Fruit fly (Drosophila melanogaster): ENCODE data around the gene CG31140.

CG31140 gene

dm6 chr3R:24010637-24011214, 47.7 kb downstream of the CG31140 start (continued):
- no peak for TF ChIP-seq ara (GFP tag; IDR thresholded peaks at IDR 0.05)
- TF ChIP-seq B-H2 (GFP tag; optimal IDR thresholded peaks at IDR 0.05) = no peak
- TF ChIP-seq CG14965 (GFP tag; optimal IDR thresholded peaks at IDR 0.05; ENCODE audit: borderline replicate concordance) = no peak
- no peak for TF ChIP-seq Bteb2 (GFP tag; optimal IDR thresholded peaks at IDR 0.05)
- peak; percentile 48 for TF ChIP-seq nom (GFP tag; optimal IDR thresholded peaks at IDR 0.05)
- TF ChIP-seq CG12104 (GFP tag; optimal IDR thresholded peaks at IDR 0.05) = peak; percentile 47
- no peak for TF ChIP-seq Scr (GFP tag; IDR thresholded peaks at IDR 0.05; ENCODE audit: partially characterized antibody)
- no peak for TF ChIP-seq CG8944 (GFP tag; optimal IDR thresholded peaks at IDR 0.05)
- TF ChIP-seq CG4730 (GFP tag; IDR thresholded peaks at IDR 0.05) = peak; percentile 56
- no peak for TF ChIP-seq toy (GFP tag; IDR thresholded peaks at IDR 0.05)
- TF ChIP-seq CG5245 (GFP tag; optimal IDR thresholded peaks at IDR 0.05) = peak; percentile 4
- peak; percentile 64 for TF ChIP-seq Dek (tag; optimal IDR thresholded peaks at IDR 0.05)
- TF ChIP-seq YL-1 (GFP tag; optimal IDR thresholded peaks at IDR 0.05) = no peak
- TF ChIP-seq CG12071 (GFP tag; optimal IDR thresholded peaks at IDR 0.05) = peak; percentile 5
- no peak for TF ChIP-seq yki (optimal IDR thresholded peaks at IDR 0.05)
- TF ChIP-seq CG11456 (GFP tag; IDR thresholded peaks at IDR 0.05) = peak; percentile 58; the same call in 1 of the 3 replicates
- peak; percentile 60; the same call in 1 of the 3 replicates for TF ChIP-seq zfh1 (GFP tag; IDR thresholded peaks at IDR 0.05)
- peak; percentile 35 for TF ChIP-seq Dad (GFP tag; optimal IDR thresholded peaks at IDR 0.05)
- TF ChIP-seq CG17829 (tag; optimal IDR thresholded peaks at IDR 0.05) = peak; percentile 56
- peak; percentile 51; the same call in 1 of the 2 replicates for TF ChIP-seq CG31224 (GFP tag; IDR thresholded peaks at IDR 0.05)
- peak; percentile 50; the same call in 1 of the 2 replicates for TF ChIP-seq CG11247 (GFP tag; IDR thresholded peaks at IDR 0.05)
- peak; percentile 52; the same call in 1 of the 2 replicates for TF ChIP-seq H2.0 (GFP tag; IDR thresholded peaks at IDR 0.05)
- TF ChIP-seq CkIIα-i1 (GFP tag; IDR thresholded peaks at IDR 0.05) = no peak
- peak; percentile 52 for TF ChIP-seq Ets65A (GFP tag)
- peak; percentile 62; the same call in 1 of the 3 replicates for TF ChIP-seq CG11560 (tag; IDR thresholded peaks at IDR 0.05)
- TF ChIP-seq gsb-n (tag; optimal IDR thresholded peaks at IDR 0.05) = peak; percentile 9
- peak; percentile 36 for TF ChIP-seq Ravus (GFP tag; IDR thresholded peaks at IDR 0.05)
- TF ChIP-seq fu2 (GFP tag; optimal IDR thresholded peaks at IDR 0.05) = no peak
- no peak for TF ChIP-seq sc (optimal IDR thresholded peaks at IDR 0.05)
- peak; percentile 23 for TF ChIP-seq sc (GFP tag; optimal IDR thresholded peaks at IDR 0.05)
- TF ChIP-seq CG3847 (GFP tag; IDR thresholded peaks at IDR 0.05) = peak; percentile 72
- peak; percentile 38 for TF ChIP-seq oc (tag; optimal IDR thresholded peaks at IDR 0.05)
- TF ChIP-seq PHDP (tag; optimal IDR thresholded peaks at IDR 0.05) = peak; percentile 66
- peak; percentile 85 for TF ChIP-seq row (GFP tag; IDR thresholded peaks at IDR 0.05)
- TF ChIP-seq HHEX (GFP tag; optimal IDR thresholded peaks at IDR 0.05) = peak; percentile 55
- TF ChIP-seq esg (GFP tag; conservative IDR thresholded peaks at IDR 0.05) = peak; percentile 52
- no peak for TF ChIP-seq CG4707 (GFP tag; optimal IDR thresholded peaks at IDR 0.05)
- TF ChIP-seq CG14014 (GFP tag; IDR thresholded peaks at IDR 0.05) = peak; percentile 78
- TF ChIP-seq CG17568 (GFP tag; optimal IDR thresholded peaks at IDR 0.05) = peak; percentile 18
- TF ChIP-seq ATbp (GFP tag; optimal IDR thresholded peaks at IDR 0.05) = peak; percentile 46
- TF ChIP-seq Sox100B (GFP tag; optimal IDR thresholded peaks at IDR 0.05) = peak; percentile 18
- TF ChIP-seq crc (GFP tag; optimal IDR thresholded peaks at IDR 0.05) = no peak
- TF ChIP-seq CG4820 (GFP tag; optimal IDR thresholded peaks at IDR 0.05) = no peak
- TF ChIP-seq dm (GFP tag; optimal IDR thresholded peaks at IDR 0.05) = no peak
- TF ChIP-seq CG11695 (GFP tag; IDR thresholded peaks at IDR 0.05) = peak; percentile 75
- no peak for TF ChIP-seq aop (GFP tag; IDR thresholded peaks at IDR 0.05)
- no peak for TF ChIP-seq dan (GFP tag; IDR thresholded peaks at IDR 0.05)
- peak; percentile 72 for TF ChIP-seq E2f1 (GFP tag; IDR thresholded peaks at IDR 0.05)
- no peak for TF ChIP-seq sima (GFP tag; optimal IDR thresholded peaks at IDR 0.05)
- TF ChIP-seq zen2 (GFP tag; IDR thresholded peaks at IDR 0.05; ENCODE audit: partially characterized antibody) = no peak
- peak; percentile 79 for TF ChIP-seq slbo (GFP tag; IDR thresholded peaks at IDR 0.05)
- peak; percentile 25 for TF ChIP-seq CG15011 (GFP tag; optimal IDR thresholded peaks at IDR 0.05)

Data from whole organism, embryonic.